Fruit fly (Drosophila melanogaster): ENCODE measurements around the gene CG17568.

Gene CG17568

DNA sequence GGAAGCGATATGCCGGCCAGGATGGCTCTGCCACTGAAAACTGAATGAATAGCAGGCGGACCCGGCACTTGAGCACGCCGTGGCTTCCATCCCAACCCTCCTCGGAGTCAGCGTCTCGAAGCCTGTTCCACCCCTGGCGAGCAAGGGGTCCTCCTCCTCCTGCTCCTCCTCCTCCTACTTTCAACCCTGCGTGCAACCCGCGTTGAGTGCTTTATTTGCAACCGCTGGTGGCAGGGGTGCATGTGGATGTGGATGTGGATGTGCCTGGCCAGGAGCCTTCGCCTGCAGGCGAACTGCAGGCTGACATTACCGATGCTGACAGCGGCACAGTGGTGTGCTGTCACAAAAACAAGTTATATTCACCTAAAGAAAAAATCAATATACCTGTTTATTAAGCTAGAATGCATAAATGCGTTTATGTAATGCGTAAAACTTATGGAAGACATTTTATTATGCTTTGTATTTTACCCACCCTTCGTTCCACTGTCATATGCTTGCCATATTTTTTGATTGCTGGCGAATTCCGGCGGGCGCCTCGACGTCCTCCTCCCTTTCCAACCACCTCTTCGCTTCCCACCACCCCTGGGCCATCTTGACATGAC lies 15.0 kb upstream of the CG17568 start (continued):
- TF ChIP-seq en (GFP tag; optimal IDR thresholded peaks at IDR 0.05), result peak; percentile 25
- peak; percentile 2 for TF ChIP-seq TFAM (GFP tag; optimal IDR thresholded peaks at IDR 0.05)
- TF ChIP-seq Nf-YB (GFP tag; optimal IDR thresholded peaks at IDR 0.05), result peak; percentile 24
- TF ChIP-seq abd-A (tag; optimal IDR thresholded peaks at IDR 0.05), result no peak
- TF ChIP-seq CG10979 (tag; optimal IDR thresholded peaks at IDR 0.05), result peak; percentile 76
- TF ChIP-seq CG18619 (GFP tag; optimal IDR thresholded peaks at IDR 0.05), result peak; percentile 11
- no peak for TF ChIP-seq CG1832 (GFP tag; optimal IDR thresholded peaks at IDR 0.05)
- peak; percentile 32 for TF ChIP-seq Abd-B (GFP tag; optimal IDR thresholded peaks at IDR 0.05)
- peak; percentile 70 for TF ChIP-seq nmo (GFP tag; optimal IDR thresholded peaks at IDR 0.05)
- 0 out of 3 replicates have a peak, but pooled peaks have one; percentile 18 for TF ChIP-seq CG2199 (GFP tag; IDR thresholded peaks at IDR 0.05)
- TF ChIP-seq HLH4C (GFP tag; IDR thresholded peaks at IDR 0.05; ENCODE audit: partially characterized antibody), result no peak
- TF ChIP-seq ewg (GFP tag; optimal IDR thresholded peaks at IDR 0.05), result peak; percentile 41
- TF ChIP-seq Trl (optimal IDR thresholded peaks at IDR 0.05), result no peak
- TF ChIP-seq Trl (GFP tag; optimal IDR thresholded peaks at IDR 0.05), result peak; percentile 32
- no peak for TF ChIP-seq Bgb (GFP tag; IDR thresholded peaks at IDR 0.05; ENCODE audit: partially characterized antibody)
- TF ChIP-seq Mrtf (GFP tag; IDR thresholded peaks at IDR 0.05), result peak; percentile 52; the same call in 1 of the 3 replicates
- peak; percentile 68 for TF ChIP-seq CG31441 (GFP tag; IDR thresholded peaks at IDR 0.05)
- peak; percentile 64 for TF ChIP-seq CG10366 (GFP tag; IDR thresholded peaks at IDR 0.05)
- no peak for TF ChIP-seq maf-S (GFP tag; optimal IDR thresholded peaks at IDR 0.05)
- peak; percentile 73 for TF ChIP-seq gem (tag; optimal IDR thresholded peaks at IDR 0.05)
- TF ChIP-seq CG9609 (GFP tag; optimal IDR thresholded peaks at IDR 0.05), result peak; percentile 12
- TF ChIP-seq grau (tag; optimal IDR thresholded peaks at IDR 0.05), result peak; percentile 60
- TF ChIP-seq MTF-1 (GFP tag; optimal IDR thresholded peaks at IDR 0.05; ENCODE audit: borderline replicate concordance), result no peak
- TF ChIP-seq CG11560 (tag; IDR thresholded peaks at IDR 0.05), result 0 out of 3 replicates have a peak, but pooled peaks have one; percentile 29
- peak; percentile 10 for TF ChIP-seq run (tag; optimal IDR thresholded peaks at IDR 0.05)
- peak; percentile 66 for TF ChIP-seq CG12219 (GFP tag; optimal IDR thresholded peaks at IDR 0.05)
- peak; percentile 54; the same call in 1 of the 3 replicates for TF ChIP-seq CG7357 (GFP tag; IDR thresholded peaks at IDR 0.05)
- peak; percentile 90 for TF ChIP-seq ci (GFP tag; IDR thresholded peaks at IDR 0.05)
- peak; percentile 66; the same call in 1 of the 3 replicates for TF ChIP-seq H15 (GFP tag; IDR thresholded peaks at IDR 0.05)
- TF ChIP-seq CG2889 (GFP tag; IDR thresholded peaks at IDR 0.05), result no peak
- peak; percentile 55 for TF ChIP-seq CG6254 (GFP tag; optimal IDR thresholded peaks at IDR 0.05)
- TF ChIP-seq yki (optimal IDR thresholded peaks at IDR 0.05), result no peak
- TF ChIP-seq phol (tag; optimal IDR thresholded peaks at IDR 0.05), result peak; percentile 64

DNA sequence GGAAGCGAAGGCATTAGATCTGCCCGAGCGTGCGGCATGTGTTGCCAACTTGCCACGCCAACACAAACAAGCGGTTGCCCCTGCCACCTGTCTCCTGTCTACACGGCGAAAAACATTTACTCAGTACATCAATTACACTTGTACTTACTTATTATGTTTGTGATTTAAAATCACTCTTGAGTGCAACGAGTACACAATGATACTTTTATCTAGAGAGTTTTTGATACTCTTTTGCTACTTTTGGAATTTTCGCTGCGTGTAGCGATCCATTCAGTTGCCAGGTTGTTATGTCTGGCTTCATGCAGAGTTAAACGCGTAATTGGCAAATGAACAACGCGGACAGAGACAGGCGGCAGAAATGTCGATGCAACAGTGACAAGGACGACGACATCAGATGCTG lies 12.2 kb upstream of the CG17568 start:
- TF ChIP-seq CG12299 (tag; optimal IDR thresholded peaks at IDR 0.05), result no peak
- peak; percentile 8 for TF ChIP-seq CG10979 (tag; optimal IDR thresholded peaks at IDR 0.05)
- TF ChIP-seq nmo (GFP tag; optimal IDR thresholded peaks at IDR 0.05), result no peak
- no peak for TF ChIP-seq Spps (tag; optimal IDR thresholded peaks at IDR 0.05)
- no peak for TF ChIP-seq yki (optimal IDR thresholded peaks at IDR 0.05)
- TF ChIP-seq CG5245 (GFP tag; optimal IDR thresholded peaks at IDR 0.05), result peak; percentile 28
- TF ChIP-seq pnt (GFP tag; optimal IDR thresholded peaks at IDR 0.05), result peak; percentile 20
- no peak for TF ChIP-seq E2f1 (GFP tag; IDR thresholded peaks at IDR 0.05)
- no peak for TF ChIP-seq CG3407 (GFP tag; optimal IDR thresholded peaks at IDR 0.05)
- peak; percentile 75 for TF ChIP-seq Med (GFP tag)
- TF ChIP-seq Dip2 (GFP tag; IDR thresholded peaks at IDR 0.05), result no peak
- TF ChIP-seq CG14710 (tag; optimal IDR thresholded peaks at IDR 0.05), result no peak
- no peak for TF ChIP-seq sr (GFP tag; IDR thresholded peaks at IDR 0.05)
- no peak for TF ChIP-seq CG3995 (GFP tag; optimal IDR thresholded peaks at IDR 0.05)
- no peak for TF ChIP-seq CG8089 (GFP tag; optimal IDR thresholded peaks at IDR 0.05)
- TF ChIP-seq Dek (tag; optimal IDR thresholded peaks at IDR 0.05), result no peak
- no peak for TF ChIP-seq stwl (tag; optimal IDR thresholded peaks at IDR 0.05)
- no peak for TF ChIP-seq inv (GFP tag; IDR thresholded peaks at IDR 0.05; ENCODE audit: partially characterized antibody)
- TF ChIP-seq CG2129 (GFP tag; IDR thresholded peaks at IDR 0.05; ENCODE audit: partially characterized antibody), result no peak
- TF ChIP-seq CG8388 (GFP tag; optimal IDR thresholded peaks at IDR 0.05), result no peak
- no peak for TF ChIP-seq CG6683 (GFP tag; optimal IDR thresholded peaks at IDR 0.05)
